Fruit fly (Drosophila melanogaster): Measurements from ENCODE around the gene Arp5.

DNA sequence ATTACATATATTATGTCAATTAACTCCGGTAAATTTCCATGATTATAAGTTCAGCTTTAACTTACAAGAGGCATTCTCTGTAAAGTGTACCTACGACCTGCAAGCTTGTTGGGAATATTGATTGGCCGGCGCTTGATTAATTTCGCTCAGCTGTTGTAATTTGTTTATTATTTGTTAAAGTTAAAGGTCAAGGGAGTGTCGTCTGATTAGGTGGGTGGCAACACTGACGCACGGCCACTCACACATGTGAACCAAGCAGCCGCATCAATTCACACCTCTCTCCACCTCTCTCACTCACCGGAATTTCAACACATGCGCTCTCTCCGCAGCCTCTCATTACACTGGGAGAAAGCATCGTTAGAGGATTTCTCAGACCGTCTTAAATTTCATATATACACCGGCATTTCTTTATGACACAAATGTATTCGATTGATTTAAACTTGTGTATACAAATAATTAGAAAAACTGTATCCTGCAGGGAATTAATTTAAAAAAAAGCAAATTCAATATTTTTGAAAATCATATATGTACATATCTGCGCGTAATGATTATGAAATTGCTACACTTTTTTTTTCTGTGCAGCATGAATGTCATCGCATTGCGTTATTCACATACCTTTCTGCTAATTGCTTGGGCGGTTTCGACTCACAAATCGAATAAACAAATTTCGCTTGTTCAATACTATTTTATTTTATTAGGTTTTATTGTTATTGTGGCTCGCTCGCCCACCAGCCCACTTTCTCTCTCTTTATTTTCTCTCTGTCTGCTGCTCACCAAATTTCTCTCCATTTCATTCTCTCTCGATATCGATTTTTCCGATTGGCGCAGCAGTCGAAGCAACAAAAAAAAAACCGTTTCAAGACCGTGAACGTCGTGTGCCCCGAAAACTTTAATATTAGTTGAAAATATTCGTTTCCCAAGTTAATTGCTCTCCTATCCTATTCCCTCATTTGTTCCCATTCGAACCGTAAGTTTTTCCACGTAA lies 13.0 kb upstream of the Arp5 start:
- TF ChIP-seq CTCF (optimal IDR thresholded peaks at IDR 0.05) (no peak), CG8478 (optimal IDR thresholded peaks at IDR 0.05) (no peak)
